Fruit fly (Drosophila melanogaster) whole organism, pupa: ENCODE data around the gene Eig71Ej.

Experiments used
- CG10348 ChIP-seq: fragments of 200-800 bp; sonication (Bioruptor generic); IDR thresholded peaks from 2 replicates; pipeline ENCODE4 v1.3.6; 2022; ENCODE audit warnings: missing biosample characterization, missing genetic modification characterization
- CG13204 ChIP-seq: fragments of 200-800 bp; sonication (Bioruptor generic); optimal IDR thresholded peaks from 2 replicates; lab custom pipeline; 2018; ENCODE audit warnings: missing biosample characterization, mild to moderate bottlenecking, missing genetic modification characterization, moderate library complexity
- CG14655 ChIP-seq: fragments of 200-800 bp; sonication (Bioruptor generic); optimal IDR thresholded peaks from 3 replicates; lab custom pipeline; 2017; ENCODE audit warnings: mild to moderate bottlenecking, missing biosample characterization, missing genetic modification reagents, missing genetic modification characterization
- CG15710 ChIP-seq: fragments of 200-800 bp; sonication (Bioruptor generic); optimal IDR thresholded peaks from 2 replicates; lab custom pipeline; 2018; ENCODE audit warnings: missing biosample characterization, mild to moderate bottlenecking, missing genetic modification characterization, moderate library complexity
- CG34367 ChIP-seq: fragments of 200-800 bp; sonication (Bioruptor generic); optimal IDR thresholded peaks from 2 replicates; lab custom pipeline; 2018; ENCODE audit warnings: missing biosample characterization, mild to moderate bottlenecking, missing genetic modification characterization
- CG4496 ChIP-seq: fragments of 200-800 bp; sonication (Bioruptor generic); IDR thresholded peaks from 3 replicates; pipeline ENCODE4 v1.3.6; 2022; ENCODE audit warnings: missing biosample characterization, missing genetic modification characterization
- CG8159 ChIP-seq: fragments of 200-800 bp; sonication (Bioruptor generic); optimal IDR thresholded peaks from 3 replicates; lab custom pipeline; 2018; ENCODE audit warnings: missing biosample characterization, mild to moderate bottlenecking, missing genetic modification characterization, moderate library complexity
- CG9948 ChIP-seq: fragments of 200-800 bp; sonication (Bioruptor generic); optimal IDR thresholded peaks from 2 replicates; lab custom pipeline; 2018; ENCODE audit warnings: missing biosample characterization, mild to moderate bottlenecking, missing genetic modification characterization, moderate library complexity
- D1 ChIP-seq: fragments of 200-800 bp; sonication (Bioruptor generic); optimal IDR thresholded peaks from 2 replicates; lab custom pipeline; 2018; ENCODE audit warnings: missing biosample characterization, mild to moderate bottlenecking, missing genetic modification characterization, moderate library complexity
- EcR ChIP-seq: fragments of 200-800 bp; sonication (Bioruptor generic); optimal IDR thresholded peaks from 3 replicates; lab custom pipeline; 2019; ENCODE audit warnings: missing biosample characterization, missing genetic modification characterization, mild to moderate bottlenecking, moderate library complexity, missing genetic modification reagents
- Ets98B ChIP-seq: fragments of 200-800 bp; sonication (Bioruptor generic); IDR thresholded peaks from 2 replicates; pipeline ENCODE4 v1.3.6; 2022; ENCODE audit warnings: missing biosample characterization, missing genetic modification characterization
- Pif1B ChIP-seq: fragments of 200-800 bp; sonication (Bioruptor generic); optimal IDR thresholded peaks from 3 replicates; lab custom pipeline; 2016; ENCODE audit warnings: missing biosample characterization, missing genetic modification characterization
- fd96Ca ChIP-seq: fragments of 200-800 bp; sonication (Bioruptor generic); IDR thresholded peaks from 3 replicates; pipeline ENCODE4 v1.3.6; 2022; ENCODE audit warnings: missing biosample characterization, missing genetic modification characterization
- rn ChIP-seq: fragments of 200-800 bp; sonication (Bioruptor generic); IDR thresholded peaks from 2 replicates; pipeline ENCODE4 v1.3.6; 2022; ENCODE audit warnings: missing biosample characterization, missing genetic modification characterization

DNA sequence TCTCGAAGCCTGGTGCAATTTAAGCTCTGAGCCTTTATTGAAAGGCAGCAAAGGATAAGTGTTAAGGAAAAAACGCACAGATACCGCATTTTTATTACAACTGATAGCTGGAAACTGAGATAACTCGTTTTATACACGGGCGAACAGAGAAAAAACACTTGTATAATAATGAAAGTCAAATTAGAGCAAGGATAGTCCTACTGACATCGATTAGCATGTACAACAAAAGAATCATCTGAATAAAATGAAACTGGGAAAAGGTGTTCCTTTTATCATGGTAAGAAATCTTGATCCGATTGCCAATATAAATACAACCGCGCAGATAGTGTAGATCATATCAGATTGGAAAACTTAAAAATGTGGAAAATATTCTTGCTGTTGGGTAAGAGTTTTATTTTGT lies at the start of gene Eig71Ej, which contains the start of gene Eig71Ek:
- TF ChIP-seq CG15710 (tag; lab: Kevin White, UChicago) (no peak), D1 (no peak), CG14655 (GFP tag; lab: Kevin White, UChicago) (no peak), CG8159 (tag; lab: Kevin White, UChicago) (no peak), EcR (no peak), Ets98B (no peak), CG4496 (no peak), rn (GFP tag; lab: Robert Waterston, UW) (no peak), CG9948 (tag; lab: Kevin White, UChicago) (no peak), CG13204 (GFP tag; lab: Kevin White, UChicago) (no peak), fd96Ca (GFP tag; lab: Robert Waterston, UW) (no peak), CG34367 (tag; lab: Kevin White, UChicago) (no peak), Pif1B (GFP tag; lab: Kevin White, UChicago) (no peak), CG10348 (GFP tag; lab: Robert Waterston, UW) (no peak)
